In the genomic region with DNA sequence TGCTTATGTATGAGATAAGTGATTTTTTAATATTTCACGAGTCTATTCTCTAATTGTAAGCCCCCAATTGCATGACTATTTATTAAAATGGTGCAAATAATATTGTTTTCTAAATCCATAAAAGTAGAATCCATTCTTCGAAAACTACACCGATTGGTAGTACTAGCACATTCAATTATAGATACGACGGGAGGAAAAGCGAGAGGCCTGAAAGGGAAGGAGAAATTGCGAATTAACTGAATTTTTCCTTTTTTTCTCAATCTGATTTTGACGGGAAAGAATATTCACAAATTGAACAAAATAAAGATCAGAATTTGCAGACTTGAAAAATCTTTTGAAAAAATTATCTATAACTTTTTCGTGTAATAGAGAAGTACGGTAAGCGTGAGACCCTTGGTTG, we compare ENCODE assay signal across 4 worm cellular contexts.
A peak's percentile ranks its signal among the peaks of the same experiment; 100 is the strongest.
TF ChIP-seq lines count a peak whose summit lies in the region.

No protein-coding gene starts in this region.

TF ChIP-seq in whole organism, L1 larva, 84 proteins besides CTCF, POLR2A, EP300 and RAD21:
- TF ChIP-seq snpc-4 (tag; optimal IDR thresholded peaks at IDR 0.05; lab: Kevin White, UChicago) (no peak), lin-14 (GFP tag; optimal IDR thresholded peaks at IDR 0.05; lab: Kevin White, UChicago) (peak; percentile 18), efl-1 (optimal IDR thresholded peaks at IDR 0.05; lab: Kevin White, UChicago) (no peak), efl-1 (GFP tag; optimal IDR thresholded peaks at IDR 0.05 in 1 of 2; lab: Kevin White, UChicago) (no peak)

TF ChIP-seq in whole organism, L3 larva, 47 proteins besides CTCF, POLR2A, EP300 and RAD21:
- peak; percentile 62 for TF ChIP-seq fkh-10 (GFP tag; optimal IDR thresholded peaks at IDR 0.05; lab: Kevin White, UChicago)
- no peak for TF ChIP-seq tbx-2 (tag; optimal IDR thresholded peaks at IDR 0.05; lab: Kevin White, UChicago)

TF ChIP-seq in whole organism, late embryonic, 69 proteins besides CTCF, POLR2A, EP300 and RAD21:
- TF ChIP-seq unc-42 (tag; optimal IDR thresholded peaks at IDR 0.05; lab: Kevin White, UChicago) (peak; percentile 54), sox-4 (tag; optimal IDR thresholded peaks at IDR 0.05; lab: Kevin White, UChicago) (no peak)

TF ChIP-seq in whole organism, mixed stage, embryonic, 35 proteins besides CTCF, POLR2A, EP300 and RAD21:
- TF ChIP-seq unc-39 (tag; optimal IDR thresholded peaks at IDR 0.05; lab: Kevin White, UChicago) (no peak), ces-1 (GFP tag; optimal IDR thresholded peaks at IDR 0.05; lab: Kevin White, UChicago) (peak; percentile 89)
